Fruit fly (Drosophila melanogaster) whole organism, pupa: ENCODE data around the gene CG11596.
A peak's percentile ranks its signal among the peaks of the same experiment; 100 is the strongest.

Source experiments
- CG10348 ChIP-seq: fragments of 200-800 bp; sonication (Bioruptor generic); IDR thresholded peaks from 2 replicates; pipeline ENCODE4 v1.3.6; 2022; ENCODE audit warnings: missing biosample characterization, missing genetic modification characterization
- CG12605 ChIP-seq: fragments of 200-800 bp; sonication (Bioruptor generic); IDR thresholded peaks from 2 replicates; pipeline ENCODE4 v1.3.6; 2022; ENCODE audit warnings: missing biosample characterization, missing genetic modification characterization
- CG13204 ChIP-seq: fragments of 200-800 bp; sonication (Bioruptor generic); optimal IDR thresholded peaks from 2 replicates; lab custom pipeline; 2018; ENCODE audit warnings: missing biosample characterization, mild to moderate bottlenecking, missing genetic modification characterization, moderate library complexity
- CG14655 ChIP-seq: fragments of 200-800 bp; sonication (Bioruptor generic); optimal IDR thresholded peaks from 3 replicates; lab custom pipeline; 2017; ENCODE audit warnings: mild to moderate bottlenecking, missing biosample characterization, missing genetic modification reagents, missing genetic modification characterization
- CG15710 ChIP-seq: fragments of 200-800 bp; sonication (Bioruptor generic); optimal IDR thresholded peaks from 2 replicates; lab custom pipeline; 2018; ENCODE audit warnings: missing biosample characterization, mild to moderate bottlenecking, missing genetic modification characterization, moderate library complexity
- CG17806 ChIP-seq: fragments of 200-800 bp; sonication (Bioruptor generic); optimal IDR thresholded peaks from 2 replicates; lab custom pipeline; 2018; ENCODE audit warnings: missing biosample characterization, mild to moderate bottlenecking, missing genetic modification characterization, moderate library complexity
- CG32121 ChIP-seq: fragments of 200-800 bp; sonication (Bioruptor generic); IDR thresholded peaks from 2 replicates; pipeline ENCODE4 v1.3.6; 2022; ENCODE audit warnings: missing biosample characterization, missing genetic modification characterization
- CG34367 ChIP-seq: fragments of 200-800 bp; sonication (Bioruptor generic); optimal IDR thresholded peaks from 2 replicates; lab custom pipeline; 2018; ENCODE audit warnings: missing biosample characterization, mild to moderate bottlenecking, missing genetic modification characterization
- CG4496 ChIP-seq: fragments of 200-800 bp; sonication (Bioruptor generic); IDR thresholded peaks from 3 replicates; pipeline ENCODE4 v1.3.6; 2022; ENCODE audit warnings: missing biosample characterization, missing genetic modification characterization
- CG8159 ChIP-seq: fragments of 200-800 bp; sonication (Bioruptor generic); optimal IDR thresholded peaks from 3 replicates; lab custom pipeline; 2018; ENCODE audit warnings: missing biosample characterization, mild to moderate bottlenecking, missing genetic modification characterization, moderate library complexity
- CG8301 ChIP-seq: fragments of 200-800 bp; sonication (Bioruptor generic); optimal IDR thresholded peaks from 2 replicates; lab custom pipeline; 2018; ENCODE audit warnings: missing biosample characterization, mild to moderate bottlenecking, missing genetic modification characterization
- CG9948 ChIP-seq: fragments of 200-800 bp; sonication (Bioruptor generic); optimal IDR thresholded peaks from 2 replicates; lab custom pipeline; 2018; ENCODE audit warnings: missing biosample characterization, mild to moderate bottlenecking, missing genetic modification characterization, moderate library complexity
- D1 ChIP-seq: fragments of 200-800 bp; sonication (Bioruptor generic); optimal IDR thresholded peaks from 2 replicates; lab custom pipeline; 2018; ENCODE audit warnings: missing biosample characterization, mild to moderate bottlenecking, missing genetic modification characterization, moderate library complexity
- EcR ChIP-seq: fragments of 200-800 bp; sonication (Bioruptor generic); optimal IDR thresholded peaks from 3 replicates; lab custom pipeline; 2019; ENCODE audit warnings: missing biosample characterization, missing genetic modification characterization, mild to moderate bottlenecking, moderate library complexity, missing genetic modification reagents
- Ets98B ChIP-seq: fragments of 200-800 bp; sonication (Bioruptor generic); IDR thresholded peaks from 2 replicates; pipeline ENCODE4 v1.3.6; 2022; ENCODE audit warnings: missing biosample characterization, missing genetic modification characterization
- Pif1A ChIP-seq: fragments of 200-800 bp; sonication (Bioruptor generic); optimal IDR thresholded peaks from 3 replicates; lab custom pipeline; 2016; ENCODE audit warnings: missing biosample characterization, missing genetic modification characterization
- Pif1B ChIP-seq: fragments of 200-800 bp; sonication (Bioruptor generic); optimal IDR thresholded peaks from 3 replicates; lab custom pipeline; 2016; ENCODE audit warnings: missing biosample characterization, missing genetic modification characterization
- Snoo ChIP-seq: fragments of 200-800 bp; sonication (Bioruptor generic); optimal IDR thresholded peaks from 3 replicates; lab custom pipeline; 2017; ENCODE audit warnings: missing biosample characterization, mild to moderate bottlenecking, missing genetic modification characterization, inconsistent platforms
- fd96Ca ChIP-seq: fragments of 200-800 bp; sonication (Bioruptor generic); IDR thresholded peaks from 3 replicates; pipeline ENCODE4 v1.3.6; 2022; ENCODE audit warnings: missing biosample characterization, missing genetic modification characterization
- gl ChIP-seq: fragments of 200-800 bp; sonication (Bioruptor generic); optimal IDR thresholded peaks from 2 replicates; lab custom pipeline; 2018; ENCODE audit warnings: missing biosample characterization, mild to moderate bottlenecking, missing genetic modification characterization
- rn ChIP-seq: fragments of 200-800 bp; sonication (Bioruptor generic); IDR thresholded peaks from 2 replicates; pipeline ENCODE4 v1.3.6; 2022; ENCODE audit warnings: missing biosample characterization, missing genetic modification characterization

Gene CG11596

dm6 chrX:1922765-1923501, 4.5 kb upstream of the CG11596 start, which contains the start of the genes eIF2Bepsilon and Ocrl:
Gene eIF2Bepsilon (minus strand): TSS chrX:1922874.
Gene Ocrl (plus strand): TSS chrX:1922981.
- TF ChIP-seq EcR (GFP tag; lab: Kevin White, UChicago) (peak; percentile 49), rn (no peak)
- TF ChIP-seq, all 21 proteins: peak for 1

- TF ChIP-seq CG34367 (tag; lab: Kevin White, UChicago) (peak; percentile 59), rn (peak; percentile 30; the same call in 1 of the 2 replicates), CG9948 (tag; lab: Kevin White, UChicago) (peak; percentile 35), CG15710 (peak; percentile 69), CG8301 (peak; percentile 52), CG12605 (GFP tag; lab: Robert Waterston, UW) (peak; percentile 23; the same call in 1 of the 2 replicates), CG10348 (GFP tag; lab: Robert Waterston, UW) (no peak), Pif1A (GFP tag; lab: Kevin White, UChicago) (peak; percentile 68), EcR (GFP tag; lab: Kevin White, UChicago) (peak; percentile 37), CG13204 (GFP tag; lab: Kevin White, UChicago) (no peak), CG17806 (tag; lab: Kevin White, UChicago) (peak; percentile 37), gl (tag; lab: Kevin White, UChicago) (peak; percentile 0), Ets98B (GFP tag; lab: Robert Waterston, UW) (peak; percentile 58), fd96Ca (GFP tag; lab: Robert Waterston, UW) (peak; percentile 75), D1 (tag; lab: Kevin White, UChicago) (no peak), CG8159 (tag; lab: Kevin White, UChicago) (peak; percentile 66), Pif1B (GFP tag; lab: Kevin White, UChicago) (peak; percentile 39), CG4496 (GFP tag; lab: Robert Waterston, UW) (peak; percentile 66), Snoo (peak; percentile 65), CG32121 (GFP tag; lab: Robert Waterston, UW) (peak; percentile 37; the same call in 1 of the 2 replicates), CG14655 (GFP tag; lab: Kevin White, UChicago) (peak; percentile 65)
Observed at dm6 chrX:1940020-1940419, 12.5 kb downstream of the CG11596 start, which contains the start of the genes CG3857 and CG3587. Gene CG3857 (minus strand): TSS chrX:1940040. Gene CG3587 (plus strand): TSS chrX:1940307.

- TF ChIP-seq CG15710 (no peak), gl (tag; lab: Kevin White, UChicago) (no peak), CG12605 (GFP tag; lab: Robert Waterston, UW) (peak; percentile 64), Ets98B (GFP tag; lab: Robert Waterston, UW) (peak; percentile 59; the same call in 1 of the 2 replicates), CG13204 (GFP tag; lab: Kevin White, UChicago) (peak; percentile 26), CG9948 (tag; lab: Kevin White, UChicago) (no peak), CG14655 (GFP tag; lab: Kevin White, UChicago) (no peak), CG32121 (GFP tag; lab: Robert Waterston, UW) (peak; percentile 48; the same call in 1 of the 2 replicates), CG10348 (GFP tag; lab: Robert Waterston, UW) (no peak), CG8159 (tag; lab: Kevin White, UChicago) (peak; percentile 30), CG4496 (GFP tag; lab: Robert Waterston, UW) (peak; percentile 66; the same call in 2 of the 3 replicates), Snoo (peak; percentile 4), Pif1A (GFP tag; lab: Kevin White, UChicago) (peak; percentile 10), EcR (GFP tag; lab: Kevin White, UChicago) (peak; percentile 99), CG8301 (no peak), CG17806 (tag; lab: Kevin White, UChicago) (no peak), Pif1B (GFP tag; lab: Kevin White, UChicago) (peak; percentile 28), D1 (tag; lab: Kevin White, UChicago) (no peak), rn (no peak)
Observed at dm6 chrX:1941669-1942092, 14.2 kb downstream of the CG11596 start, which contains the start of gene Hr4. Gene Hr4 (plus strand): TSS chrX:1941940.

dm6 chrX:1943337-1944244, 16.1 kb downstream of the CG11596 start:
- no peak for TF ChIP-seq CG32121 (GFP tag; lab: Robert Waterston, UW)
- no peak for TF ChIP-seq CG4496 (GFP tag; lab: Robert Waterston, UW)
- peak; percentile 97 for TF ChIP-seq EcR (GFP tag; lab: Kevin White, UChicago)
- TF ChIP-seq CG34367 (tag; lab: Kevin White, UChicago) = peak; percentile 50
- TF ChIP-seq rn = no peak
- TF ChIP-seq CG10348 (GFP tag; lab: Robert Waterston, UW) = no peak
- no peak for TF ChIP-seq CG12605 (GFP tag; lab: Robert Waterston, UW)
- TF ChIP-seq Pif1A (GFP tag; lab: Kevin White, UChicago) = peak; percentile 28
- peak; percentile 56 for TF ChIP-seq CG8301
- TF ChIP-seq CG17806 (tag; lab: Kevin White, UChicago) = peak; percentile 40
- peak; percentile 34 for TF ChIP-seq Pif1B (GFP tag; lab: Kevin White, UChicago)
- 0 out of 3 replicates have a peak, but pooled peaks have one; percentile 29 for TF ChIP-seq fd96Ca (GFP tag; lab: Robert Waterston, UW)
- TF ChIP-seq Ets98B (GFP tag; lab: Robert Waterston, UW) = peak; percentile 19
- peak; percentile 7 for TF ChIP-seq D1 (tag; lab: Kevin White, UChicago)
- TF ChIP-seq gl (tag; lab: Kevin White, UChicago) = no peak
- TF ChIP-seq CG15710 = peak; percentile 65
- TF ChIP-seq Snoo = peak; percentile 65
- peak; percentile 66 for TF ChIP-seq CG8159 (tag; lab: Kevin White, UChicago)
- peak; percentile 71 for TF ChIP-seq CG14655 (GFP tag; lab: Kevin White, UChicago)
- TF ChIP-seq CG9948 (tag; lab: Kevin White, UChicago) = peak; percentile 54
- TF ChIP-seq CG13204 (GFP tag; lab: Kevin White, UChicago) = no peak
